Worm (Caenorhabditis elegans): ENCODE results near the gene adm-2.
A peak's percentile ranks its signal among the peaks of the same experiment; 100 is the strongest.

Gene adm-2

ce11 chrX:13712992-13713391 is 25.2 kb downstream of the adm-2 start:
- no peak for TF ChIP-seq ZK546.5 (tag; optimal IDR thresholded peaks at IDR 0.05)
- TF ChIP-seq egl-5 (tag; optimal IDR thresholded peaks at IDR 0.05), result peak; percentile 13
- TF ChIP-seq lsy-12 (tag; optimal IDR thresholded peaks at IDR 0.05), result no peak
- no peak for TF ChIP-seq ztf-4 (tag; optimal IDR thresholded peaks at IDR 0.05)
- no peak for TF ChIP-seq ceh-9 (tag; optimal IDR thresholded peaks at IDR 0.05)
- no peak for TF ChIP-seq elt-3 (tag; optimal IDR thresholded peaks at IDR 0.05)

ce11 chrX:13713857-13714256 is 26.1 kb downstream of the adm-2 start, which contains the start of gene K11E4.1:
TSS of gene K11E4.1 (plus strand) at chrX:13714157.
- no peak for TF ChIP-seq ZK546.5 (tag; optimal IDR thresholded peaks at IDR 0.05)
- no peak for TF ChIP-seq egl-27 (tag; optimal IDR thresholded peaks at IDR 0.05)
- TF ChIP-seq elt-2 (tag; optimal IDR thresholded peaks at IDR 0.05), result no peak
- TF ChIP-seq lin-39 (tag; optimal IDR thresholded peaks at IDR 0.05), result no peak
- no peak for TF ChIP-seq snpc-4 (tag; optimal IDR thresholded peaks at IDR 0.05)

- TF ChIP-seq ZK546.5 (tag; optimal IDR thresholded peaks at IDR 0.05) (no peak), pha-4 (tag; optimal IDR thresholded peaks at IDR 0.05) (no peak), elt-2 (tag; optimal IDR thresholded peaks at IDR 0.05) (peak; percentile 11)
Observed at ce11 chrX:13714710-13715109, 27.0 kb downstream of the adm-2 start.

- TF ChIP-seq jun-1 (tag; optimal IDR thresholded peaks at IDR 0.05) (no peak), skn-1 (tag; optimal IDR thresholded peaks at IDR 0.05) (no peak), R02D3.7 (tag; optimal IDR thresholded peaks at IDR 0.05) (no peak), pha-4 (tag; optimal IDR thresholded peaks at IDR 0.05) (peak; percentile 8), pqm-1 (tag; optimal IDR thresholded peaks at IDR 0.05) (peak; percentile 6), daf-12 (tag; optimal IDR thresholded peaks at IDR 0.05) (no peak), sea-2 (GFP tag; optimal IDR thresholded peaks at IDR 0.05) (no peak), elt-2 (tag; optimal IDR thresholded peaks at IDR 0.05) (peak; percentile 38), ZK546.5 (tag; optimal IDR thresholded peaks at IDR 0.05) (no peak), nhr-43 (tag; optimal IDR thresholded peaks at IDR 0.05; ENCODE audit: poor library complexity, severe bottlenecking) (peak; percentile 45), ceh-16 (tag; optimal IDR thresholded peaks at IDR 0.05) (no peak)
Observed at ce11 chrX:13716313-13716712, 28.6 kb downstream of the adm-2 start.

- TF ChIP-seq nfya-1 (tag; optimal IDR thresholded peaks at IDR 0.05; ENCODE audit: insufficient read depth) (peak; percentile 2), nhr-237 (tag; optimal IDR thresholded peaks at IDR 0.05) (no peak), pha-4 (tag; optimal IDR thresholded peaks at IDR 0.05) (peak; percentile 10), ztf-4 (tag; optimal IDR thresholded peaks at IDR 0.05) (no peak), R02D3.7 (tag; optimal IDR thresholded peaks at IDR 0.05) (no peak), egl-5 (tag; optimal IDR thresholded peaks at IDR 0.05) (no peak), elt-2 (tag; optimal IDR thresholded peaks at IDR 0.05) (peak; percentile 19), sea-2 (GFP tag; optimal IDR thresholded peaks at IDR 0.05) (no peak), zag-1 (tag; optimal IDR thresholded peaks at IDR 0.05) (no peak)
Observed at ce11 chrX:13717053-13717671, 29.4 kb downstream of the adm-2 start, which contains the start of gene shc-3. TSS of gene shc-3 (plus strand) at chrX:13717536.

ce11 chrX:13722821-13723220 is 35.1 kb downstream of the adm-2 start, which contains the start of gene poml-1:
TSS of gene poml-1 (minus strand) at chrX:13722921.
- no peak for TF ChIP-seq snpc-4 (tag; optimal IDR thresholded peaks at IDR 0.05)
- no peak for TF ChIP-seq nhr-67 (tag; optimal IDR thresholded peaks at IDR 0.05)
- TF ChIP-seq sea-2 (GFP tag; optimal IDR thresholded peaks at IDR 0.05), result no peak
- TF ChIP-seq mdl-1 (tag; optimal IDR thresholded peaks at IDR 0.05), result no peak
- no peak for TF ChIP-seq egl-5 (tag; optimal IDR thresholded peaks at IDR 0.05)
- no peak for TF ChIP-seq unc-39 (tag; optimal IDR thresholded peaks at IDR 0.05)
- no peak for TF ChIP-seq unc-62 (GFP tag; optimal IDR thresholded peaks at IDR 0.05)
- TF ChIP-seq hmg-11 (tag; optimal IDR thresholded peaks at IDR 0.05), result no peak
- TF ChIP-seq ceh-9 (tag; optimal IDR thresholded peaks at IDR 0.05), result no peak
- no peak for TF ChIP-seq nhr-23 (tag; optimal IDR thresholded peaks at IDR 0.05)

ce11 chrX:13724364-13724763 is 36.6 kb downstream of the adm-2 start, which contains the start of gene K11E4.6:
TSS of gene K11E4.6 (plus strand) at chrX:13724664.
- TF ChIP-seq ceh-9 (tag; optimal IDR thresholded peaks at IDR 0.05) (no peak), hmg-11 (tag; optimal IDR thresholded peaks at IDR 0.05) (no peak), mml-1 (tag; optimal IDR thresholded peaks at IDR 0.05) (no peak), jun-1 (tag; optimal IDR thresholded peaks at IDR 0.05) (no peak), egl-27 (tag; optimal IDR thresholded peaks at IDR 0.05) (no peak)

Measured in whole organism, L3 larva.